Worm (Caenorhabditis elegans): ENCODE results near the gene ced-11.

ce11 chrIII:9172702-9173101 lies 53.3 kb downstream of the ced-11 start, which contains the start of gene ina-1:
- TF ChIP-seq flt-1 (GFP tag; IDR thresholded peaks at IDR 0.05) (no peak), ztf-23 (GFP tag; IDR thresholded peaks at IDR 0.05) (no peak), med-1 (GFP tag; optimal IDR thresholded peaks at IDR 0.05; ENCODE audit: insufficient read depth) (no peak), T22C8.4 (GFP tag; IDR thresholded peaks at IDR 0.05) (no peak), cog-1 (tag; optimal IDR thresholded peaks at IDR 0.05) (no peak), ref-1 (GFP tag; conservative IDR thresholded peaks at IDR 0.05) (no peak)
